Fruit fly (Drosophila melanogaster): Measurements from ENCODE around the gene qjt.

The qjt gene

DNA sequence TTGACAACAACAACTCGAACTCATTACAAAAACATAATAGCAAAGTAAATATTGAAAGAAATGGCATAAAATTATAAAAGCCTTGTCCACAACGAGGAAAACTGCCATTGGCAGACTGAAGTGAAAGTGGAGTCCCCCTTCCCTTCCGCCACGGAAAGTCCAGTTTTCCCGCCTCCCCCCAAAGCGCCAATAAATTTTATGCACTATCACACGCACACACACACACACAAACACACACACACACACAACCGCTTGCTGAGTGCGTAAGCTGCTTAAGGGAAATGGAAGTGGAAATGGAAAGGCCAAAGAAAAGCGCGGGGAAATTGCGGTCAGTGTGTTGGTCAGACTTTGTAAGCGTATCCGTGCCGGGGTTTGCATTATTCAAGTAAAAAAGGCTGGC lies 16.4 kb upstream of the qjt start:
- TF ChIP-seq CG17801 (GFP tag; optimal IDR thresholded peaks at IDR 0.05; ENCODE audit: partially characterized antibody): no peak

DNA sequence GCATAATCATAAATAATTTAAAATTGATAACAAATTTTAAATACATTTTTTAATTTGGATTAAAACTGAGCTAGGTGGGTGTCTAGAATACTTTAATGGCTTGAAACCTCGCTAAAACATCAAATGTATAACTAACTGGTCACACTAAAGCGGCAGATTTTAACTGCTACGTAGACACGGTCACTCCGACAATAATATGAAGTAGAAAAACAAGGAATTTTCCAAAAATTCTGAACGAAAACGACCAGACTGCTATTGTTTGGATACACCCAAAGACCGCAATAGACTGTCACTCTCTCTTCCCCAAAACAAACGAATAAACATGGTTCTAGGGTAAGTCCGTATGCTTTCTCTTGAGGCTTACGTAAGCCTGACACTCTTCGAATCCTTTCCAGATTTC lies 13.1 kb upstream of the qjt start, which contains the start of gene QIL1:
TSS of gene QIL1 (plus strand) at position 142 of the 400 bp plus-strand sequence.
- TF ChIP-seq CG17801 (GFP tag; optimal IDR thresholded peaks at IDR 0.05; ENCODE audit: partially characterized antibody): no peak

DNA sequence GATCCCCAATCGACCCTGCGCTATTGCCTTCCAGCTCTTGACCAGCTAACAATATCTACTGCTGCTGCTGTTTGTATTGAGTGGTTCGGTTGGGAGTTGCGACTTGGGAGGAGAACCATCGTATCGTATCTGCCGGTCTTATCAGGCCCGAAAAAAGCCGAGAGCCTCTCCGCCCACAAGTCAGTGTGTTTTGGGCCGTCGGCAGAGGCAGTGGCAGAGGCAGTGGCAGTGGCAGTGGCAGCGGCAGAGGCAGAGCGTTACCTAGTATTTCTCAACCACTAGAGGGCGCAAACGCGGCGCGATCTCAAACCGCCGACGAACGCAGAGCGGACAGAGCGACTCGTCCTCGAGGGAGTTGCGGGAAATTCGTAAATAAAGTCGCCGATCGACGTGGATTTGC lies 8.8 kb upstream of the qjt start, which contains the start of gene SecCl:
TSS of gene SecCl (plus strand) at position 18 of the 400 bp plus-strand sequence.
- TF ChIP-seq CG17801 (GFP tag; optimal IDR thresholded peaks at IDR 0.05; ENCODE audit: partially characterized antibody): no peak

DNA sequence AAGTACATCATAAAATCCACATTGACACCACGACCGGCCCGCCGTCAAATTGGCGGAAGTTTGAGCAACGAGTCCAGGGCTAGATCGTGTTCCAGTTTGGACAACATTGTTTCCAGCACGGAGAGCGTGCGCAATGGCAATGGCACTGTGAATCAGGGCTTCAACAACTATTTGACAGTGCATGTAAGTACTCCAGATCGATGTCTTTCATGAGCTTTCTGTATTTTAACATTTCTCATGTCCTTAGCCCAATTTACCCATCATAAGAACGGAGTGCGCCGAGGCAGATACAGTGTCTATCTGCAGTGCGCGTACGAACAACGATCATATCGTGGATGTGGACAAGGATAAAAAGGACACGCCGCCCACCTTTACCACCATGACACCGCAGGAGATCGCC lies 5.0 kb upstream of the qjt start:
- no peak for TF ChIP-seq CG17801 (GFP tag; optimal IDR thresholded peaks at IDR 0.05; ENCODE audit: partially characterized antibody)

DNA sequence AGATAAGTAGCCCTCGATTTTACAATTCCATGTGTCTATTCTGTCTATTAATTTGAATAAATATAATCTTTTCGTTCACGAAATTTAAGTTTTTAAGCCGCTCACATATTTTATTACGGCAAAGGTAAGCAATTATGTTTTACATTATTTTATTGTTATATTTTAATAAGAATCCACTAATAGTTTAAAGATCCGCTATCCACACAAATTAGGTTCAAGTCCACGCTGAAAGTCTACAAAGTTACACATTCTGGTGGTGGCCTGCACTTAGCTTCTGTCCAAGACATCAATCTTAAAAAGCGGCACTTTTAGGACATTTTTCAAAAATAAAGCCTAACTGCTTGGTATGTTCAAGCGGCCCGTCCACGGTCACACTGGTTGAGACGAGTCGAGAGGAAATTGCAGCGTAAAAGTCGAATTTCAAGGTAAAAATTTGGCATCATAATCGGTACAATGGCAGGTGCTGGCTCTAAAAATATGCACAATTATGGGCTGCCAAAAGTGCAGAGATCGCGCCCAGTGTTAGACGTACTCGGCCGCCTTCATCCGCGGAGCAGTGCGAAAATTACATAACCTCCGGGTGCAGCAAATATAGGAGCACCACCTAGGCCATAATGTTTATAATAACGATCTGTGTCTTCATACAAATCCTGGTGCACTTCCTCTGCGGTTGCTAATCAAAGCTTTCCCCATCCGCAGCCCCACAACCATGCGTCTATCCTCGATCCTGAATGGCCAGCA lies 4.0 kb upstream of the qjt start, which contains the start of the genes UQCR-Q and CG46525:
TSS of gene UQCR-Q (plus strand) at position 51 of the 741 bp plus-strand sequence.
TSS of gene CG46525 (plus strand) at position 510 of the 741 bp plus-strand sequence.
- peak; percentile 3 for TF ChIP-seq CG17801 (GFP tag; optimal IDR thresholded peaks at IDR 0.05; ENCODE audit: partially characterized antibody)

DNA sequence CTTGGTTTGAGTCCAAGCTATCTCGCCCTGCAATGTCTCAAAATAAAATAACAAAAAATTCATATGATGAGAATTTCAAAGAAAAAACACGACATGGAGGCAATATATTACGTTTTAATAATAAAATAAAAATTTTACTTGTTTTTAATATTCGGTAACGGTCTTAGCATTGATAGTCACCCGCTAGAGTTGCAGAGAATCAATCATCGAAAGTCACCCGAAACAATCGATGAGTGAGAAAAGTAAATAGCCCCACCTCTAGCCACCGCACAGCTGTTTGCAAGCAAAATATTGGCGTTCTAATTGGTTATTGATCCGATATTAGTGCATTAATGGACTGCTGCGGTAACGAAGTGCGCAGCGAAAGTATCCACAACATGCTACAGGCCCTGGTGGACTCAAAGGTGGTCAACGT lies 2.9 kb upstream of the qjt start, which contains the start of gene CG34250:
TSS of gene CG34250 (plus strand) at position 244 of the 415 bp plus-strand sequence.
- TF ChIP-seq CG17801 (GFP tag; optimal IDR thresholded peaks at IDR 0.05; ENCODE audit: partially characterized antibody): peak; percentile 56

DNA sequence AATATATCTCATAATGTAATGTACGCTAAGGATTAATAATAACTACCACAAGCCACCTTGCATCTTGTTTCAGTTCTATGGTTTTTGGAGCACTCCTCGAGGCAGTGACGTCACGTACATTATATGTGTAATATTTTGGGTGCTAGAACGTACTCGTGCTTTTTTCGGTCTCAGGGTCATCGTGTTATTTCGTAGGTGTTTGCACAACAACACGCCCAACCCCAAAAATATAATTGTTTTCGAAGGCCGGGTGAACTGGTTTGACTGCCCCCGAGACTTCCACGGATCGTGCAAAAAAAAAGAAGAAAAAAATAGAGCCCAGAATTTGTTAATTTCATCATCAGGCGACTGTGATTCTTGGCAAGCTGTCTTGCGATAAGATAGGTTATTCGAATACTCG lies 2.4 kb upstream of the qjt start:
- no peak for TF ChIP-seq CG17801 (GFP tag; optimal IDR thresholded peaks at IDR 0.05; ENCODE audit: partially characterized antibody)

DNA sequence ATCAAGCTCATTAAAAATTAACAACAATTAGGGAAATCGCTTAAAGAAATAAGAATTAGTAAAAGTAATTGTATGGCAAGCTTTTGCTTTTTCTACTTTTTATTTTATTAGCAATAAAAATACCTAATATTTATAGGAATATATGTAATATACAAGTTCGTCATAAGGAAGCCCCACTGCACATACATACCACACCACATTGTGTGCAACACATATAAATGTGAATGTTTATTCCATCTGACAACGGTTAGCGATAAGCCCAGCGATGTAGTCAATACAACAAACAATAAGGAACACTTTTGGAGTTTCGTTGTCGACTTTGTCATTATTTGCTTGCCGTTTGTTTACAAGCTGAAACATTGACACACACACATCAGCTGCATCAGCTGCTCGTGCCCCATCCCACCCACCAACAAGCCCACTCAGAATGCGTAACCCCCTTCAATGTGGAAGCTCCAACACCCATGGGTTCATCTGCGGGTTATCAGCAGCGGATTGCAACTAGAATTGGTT lies 6.4 kb downstream of the qjt start:
- TF ChIP-seq CG17801 (GFP tag; optimal IDR thresholded peaks at IDR 0.05; ENCODE audit: partially characterized antibody): no peak

DNA sequence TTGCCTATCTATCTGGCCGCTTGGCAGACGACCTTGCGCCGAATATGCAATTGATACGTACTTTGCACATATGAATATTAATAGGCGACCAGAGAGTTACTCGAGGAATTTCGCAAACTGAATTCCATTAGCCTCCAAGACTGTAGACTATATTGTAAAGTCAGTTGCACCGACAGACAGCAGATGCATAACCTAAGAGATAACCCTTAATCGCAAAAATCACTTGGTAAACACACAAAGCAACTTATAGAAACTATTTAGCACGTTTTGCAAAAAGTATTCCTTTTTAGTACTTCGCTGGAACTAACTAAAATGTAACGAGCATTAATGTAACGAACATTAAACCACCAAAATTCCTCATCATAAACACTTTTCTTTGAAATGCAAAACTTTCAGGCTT lies 7.2 kb downstream of the qjt start, which contains the start of gene CG6333:
TSS of gene CG6333 (minus strand) at position 101 of the 400 bp plus-strand sequence.
- TF ChIP-seq CG17801 (GFP tag; optimal IDR thresholded peaks at IDR 0.05; ENCODE audit: partially characterized antibody): no peak

DNA sequence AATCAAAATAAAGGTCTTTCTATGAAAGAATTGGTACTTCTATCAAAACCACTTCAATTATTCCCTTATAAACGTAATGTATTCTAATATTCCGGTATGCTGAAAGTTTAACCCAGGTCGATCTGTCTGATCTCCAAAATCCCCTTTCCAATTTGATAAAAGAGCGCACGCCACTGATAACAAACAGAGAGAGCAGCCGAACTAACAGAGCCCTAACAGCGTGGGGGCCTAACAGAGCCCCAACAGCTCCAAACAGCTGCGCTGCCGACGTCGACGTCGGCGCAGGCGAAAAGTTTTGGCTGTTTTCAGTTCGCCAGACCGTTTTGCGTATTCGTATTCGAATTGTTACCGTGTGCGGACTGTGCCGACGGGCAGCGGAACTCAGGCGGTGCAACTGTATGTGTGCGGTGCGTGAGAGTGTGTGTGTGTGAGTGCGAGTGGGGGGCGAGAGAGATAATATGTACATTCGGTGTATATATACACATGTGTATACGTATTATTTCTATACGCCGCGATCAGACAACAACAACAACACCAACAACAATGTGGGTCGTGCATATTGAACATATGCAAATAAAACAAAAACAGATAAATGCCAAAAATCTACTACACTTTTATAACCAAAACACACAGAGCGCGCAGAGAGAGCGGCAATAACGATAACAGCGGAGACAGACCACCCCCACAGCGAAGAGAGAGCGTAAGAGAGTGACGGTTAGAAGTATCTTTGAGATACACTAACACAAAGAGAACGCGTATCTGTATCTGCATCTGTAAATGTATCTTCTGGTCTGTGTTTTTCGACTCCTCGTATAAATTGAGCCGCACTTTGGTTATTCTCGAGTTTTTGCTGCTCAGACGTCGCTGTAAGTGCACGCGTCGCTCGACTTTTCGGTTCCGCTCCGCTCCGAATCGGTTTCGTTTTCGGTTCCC lies 8.2 kb downstream of the qjt start, which contains the start of gene Oatp74D:
TSS of gene Oatp74D (plus strand) at position 325 of the 933 bp plus-strand sequence.
- TF ChIP-seq CG17801 (GFP tag; optimal IDR thresholded peaks at IDR 0.05; ENCODE audit: partially characterized antibody): peak; percentile 67

DNA sequence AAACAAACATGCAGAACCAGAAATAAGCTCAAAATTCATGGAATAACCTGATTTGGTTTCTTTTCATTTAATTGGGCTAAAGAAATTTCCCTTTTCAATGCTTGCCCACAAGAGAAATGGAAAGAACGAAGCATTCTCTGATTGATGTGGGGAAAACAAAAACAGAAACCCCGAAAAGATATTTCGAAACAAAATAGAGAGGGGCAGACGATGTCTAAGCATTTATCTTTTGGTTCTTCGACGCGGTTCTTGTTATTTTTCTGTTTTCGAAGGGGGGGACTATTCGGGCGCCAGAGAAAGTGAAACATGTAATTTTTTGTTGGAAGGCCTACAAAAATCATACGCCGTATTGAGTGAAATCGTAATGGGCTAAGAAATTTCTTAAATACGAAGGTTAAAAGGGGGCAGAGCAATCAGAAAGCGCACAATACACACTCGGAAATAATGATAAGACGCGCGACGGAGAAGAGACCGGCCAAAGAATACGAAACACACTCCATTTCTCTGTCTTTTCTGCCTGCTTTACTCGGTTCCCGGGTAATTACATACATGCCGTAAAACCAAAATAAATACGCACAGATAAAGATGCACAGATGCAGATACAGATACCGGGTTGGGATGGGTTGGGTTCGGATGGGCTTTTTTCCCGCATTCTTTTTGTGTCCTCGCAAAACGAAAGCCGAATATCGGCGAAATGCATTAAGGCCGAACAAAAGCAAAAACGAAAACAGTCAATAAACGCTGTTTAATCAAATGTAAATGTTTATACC lies 9.9 kb downstream of the qjt start:
- TF ChIP-seq CG17801 (GFP tag; optimal IDR thresholded peaks at IDR 0.05; ENCODE audit: partially characterized antibody): no peak

DNA sequence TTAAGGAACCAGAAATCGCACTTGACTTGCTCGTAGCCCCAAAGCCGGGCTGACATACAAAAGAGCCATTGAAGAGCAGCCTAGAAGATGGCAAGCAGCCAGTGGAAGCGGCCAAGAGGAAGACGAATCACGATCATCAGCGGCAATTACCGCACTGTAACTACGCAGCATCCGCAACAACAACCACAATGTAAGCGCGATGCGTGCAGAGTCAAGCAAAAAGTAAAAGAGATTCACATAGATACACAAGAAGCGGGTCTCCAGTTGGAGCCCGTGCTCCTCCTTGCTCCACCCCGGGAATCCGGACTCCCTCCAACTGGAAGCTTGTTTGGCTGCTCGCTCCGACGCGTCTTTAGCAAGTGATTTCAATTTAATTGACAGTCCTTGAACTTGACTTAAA lies 12.8 kb downstream of the qjt start:
- TF ChIP-seq CG17801 (GFP tag; optimal IDR thresholded peaks at IDR 0.05; ENCODE audit: partially characterized antibody): no peak

DNA sequence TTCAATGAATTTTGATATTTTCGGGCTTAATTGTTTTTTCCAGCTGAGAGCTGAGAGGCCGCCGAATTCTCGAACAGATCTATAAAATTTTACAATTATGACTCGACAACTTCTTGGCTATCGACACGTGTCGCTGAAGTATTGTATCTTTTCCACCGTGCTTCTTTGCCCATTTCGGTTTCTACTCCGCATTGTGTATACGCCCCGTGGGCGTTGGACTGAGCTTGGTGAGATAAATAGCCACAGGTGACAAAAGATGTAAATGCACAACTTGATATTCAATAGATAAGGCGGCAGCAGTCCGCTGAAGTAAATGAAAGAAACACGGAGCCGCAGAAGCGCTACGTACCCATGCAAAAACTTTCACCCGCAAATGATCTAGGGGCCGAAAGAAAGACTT lies 14.4 kb downstream of the qjt start:
- no peak for TF ChIP-seq CG17801 (GFP tag; optimal IDR thresholded peaks at IDR 0.05; ENCODE audit: partially characterized antibody)

DNA sequence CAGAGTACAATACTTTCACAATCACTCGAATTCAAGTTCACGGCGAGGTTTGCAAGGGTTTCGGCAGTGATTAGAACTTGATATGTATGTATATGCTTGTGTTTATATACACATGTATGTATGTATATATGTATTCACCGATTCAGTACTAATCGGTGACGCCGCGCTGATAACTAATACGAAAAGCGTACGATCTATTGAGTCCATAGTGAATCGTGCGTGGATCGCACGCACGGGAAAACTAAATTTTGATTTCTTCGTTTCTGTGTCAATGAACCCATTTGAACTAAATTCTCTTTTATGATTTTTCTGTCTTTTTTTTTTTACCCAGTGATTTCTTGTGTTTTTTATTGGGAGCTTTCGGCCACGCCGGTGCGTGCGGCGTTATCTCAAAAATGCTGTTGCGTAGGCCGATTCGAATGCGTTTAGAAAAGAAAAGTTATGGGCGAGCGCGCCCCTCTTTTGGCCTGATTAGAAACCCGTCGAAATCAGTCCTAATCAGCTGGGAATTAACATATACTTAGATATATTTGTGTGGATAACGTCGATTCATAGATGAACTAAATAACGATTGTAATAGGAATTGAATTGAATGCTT lies 15.0 kb downstream of the qjt start:
- no peak for TF ChIP-seq CG17801 (GFP tag; optimal IDR thresholded peaks at IDR 0.05; ENCODE audit: partially characterized antibody)

All from ovary, adult (tissue).